Worm (Caenorhabditis elegans): Measurements from ENCODE around the gene F31E3.6.

The F31E3.6 gene

ce11 chrIII:7030044-7030804 is 48.3 kb downstream of the F31E3.6 start (continued):
- TF ChIP-seq pat-9 (tag; optimal IDR thresholded peaks at IDR 0.05) = peak; percentile 33
- peak; percentile 75 for TF ChIP-seq hlh-6 (tag; optimal IDR thresholded peaks at IDR 0.05)
- TF ChIP-seq fkh-6 (tag; optimal IDR thresholded peaks at IDR 0.05) = no peak
- peak; percentile 8 for TF ChIP-seq elt-2 (tag; optimal IDR thresholded peaks at IDR 0.05)
- TF ChIP-seq hlh-13 (GFP tag; optimal IDR thresholded peaks at IDR 0.05) = no peak
- no peak for TF ChIP-seq ceh-24 (tag; optimal IDR thresholded peaks at IDR 0.05)
- no peak for TF ChIP-seq sdc-2 (tag; optimal IDR thresholded peaks at IDR 0.05)
- TF ChIP-seq madf-2 (tag; optimal IDR thresholded peaks at IDR 0.05) = no peak
- peak; percentile 34 for TF ChIP-seq sox-4 (tag; optimal IDR thresholded peaks at IDR 0.05)
- no peak for TF ChIP-seq elt-4 (tag; optimal IDR thresholded peaks at IDR 0.05)
- no peak for TF ChIP-seq nhr-11 (tag; optimal IDR thresholded peaks at IDR 0.05)
- peak; percentile 41 for TF ChIP-seq che-1 (tag; optimal IDR thresholded peaks at IDR 0.05)
- TF ChIP-seq syd-9 (tag; optimal IDR thresholded peaks at IDR 0.05) = peak; percentile 25
- no peak for TF ChIP-seq pha-4 (tag; optimal IDR thresholded peaks at IDR 0.05)
- no peak for TF ChIP-seq C08G9.2 (tag; optimal IDR thresholded peaks at IDR 0.05)
- TF ChIP-seq nfya-1 (tag; optimal IDR thresholded peaks at IDR 0.05) = peak; percentile 38
- peak; percentile 3 for TF ChIP-seq hlh-15 (tag; optimal IDR thresholded peaks at IDR 0.05)
- peak; percentile 23 for TF ChIP-seq Y22D7AL.16 (tag; optimal IDR thresholded peaks at IDR 0.05)
- no peak for TF ChIP-seq unc-42 (tag; optimal IDR thresholded peaks at IDR 0.05)
- TF ChIP-seq gmeb-2 (tag; optimal IDR thresholded peaks at IDR 0.05) = peak; percentile 50
- TF ChIP-seq K09A11.1 (tag; optimal IDR thresholded peaks at IDR 0.05; ENCODE audit: insufficient read depth) = no peak
- no peak for TF ChIP-seq sox-2 (GFP tag; IDR thresholded peaks at IDR 0.05)
- peak; percentile 45 for TF ChIP-seq dve-1 (tag; optimal IDR thresholded peaks at IDR 0.05)
- TF ChIP-seq ceh-14 (tag; optimal IDR thresholded peaks at IDR 0.05) = no peak
- no peak for TF ChIP-seq ceh-2 (tag; optimal IDR thresholded peaks at IDR 0.05)

ce11 chrIII:7032070-7032469 is 50.2 kb downstream of the F31E3.6 start:
- TF ChIP-seq zip-5 (tag; optimal IDR thresholded peaks at IDR 0.05) (no peak), sox-4 (tag; optimal IDR thresholded peaks at IDR 0.05) (no peak), ceh-14 (tag; optimal IDR thresholded peaks at IDR 0.05) (no peak), pat-9 (tag; optimal IDR thresholded peaks at IDR 0.05) (no peak), ttx-3 (tag; optimal IDR thresholded peaks at IDR 0.05) (no peak), C08G9.2 (tag; optimal IDR thresholded peaks at IDR 0.05) (no peak), mec-3 (tag; optimal IDR thresholded peaks at IDR 0.05; ENCODE audit: borderline replicate concordance) (no peak), unc-42 (tag; optimal IDR thresholded peaks at IDR 0.05) (no peak), sox-2 (GFP tag; IDR thresholded peaks at IDR 0.05) (no peak), ahr-1 (tag; optimal IDR thresholded peaks at IDR 0.05) (no peak), odd-2 (tag; optimal IDR thresholded peaks at IDR 0.05) (no peak), rnt-1 (tag; optimal IDR thresholded peaks at IDR 0.05) (no peak), hlh-6 (tag; optimal IDR thresholded peaks at IDR 0.05) (no peak), C38D4.7 (GFP tag; optimal IDR thresholded peaks at IDR 0.05) (no peak), dve-1 (tag; optimal IDR thresholded peaks at IDR 0.05) (no peak), ceh-19 (GFP tag; optimal IDR thresholded peaks at IDR 0.05) (no peak), elt-2 (tag; optimal IDR thresholded peaks at IDR 0.05) (no peak), K02D7.2 (tag; optimal IDR thresholded peaks at IDR 0.05) (no peak)

All from whole organism, late embryonic.